Worm (Caenorhabditis elegans): ENCODE data around the gene sec-61.G.

ce11 chrV:10896295-10896694, 648 bp downstream of the sec-61.G start, which contains the start of gene F32D8.13:
- TF ChIP-seq snpc-4 (tag; optimal IDR thresholded peaks at IDR 0.05) (no peak), elt-3 (tag; optimal IDR thresholded peaks at IDR 0.05) (no peak), nhr-28 (tag; optimal IDR thresholded peaks at IDR 0.05) (no peak), bed-3 (GFP tag; optimal IDR thresholded peaks at IDR 0.05) (no peak), mep-1 (tag; optimal IDR thresholded peaks at IDR 0.05) (no peak), lin-13 (tag; optimal IDR thresholded peaks at IDR 0.05) (no peak), flh-1 (GFP tag; optimal IDR thresholded peaks at IDR 0.05) (no peak), nhr-2 (tag; optimal IDR thresholded peaks at IDR 0.05) (no peak), lsy-2 (tag; optimal IDR thresholded peaks at IDR 0.05) (no peak), sem-2 (GFP tag; optimal IDR thresholded peaks at IDR 0.05) (no peak)
